Fruit fly (Drosophila melanogaster): ENCODE measurements around the gene CG42594.
A peak's percentile ranks its signal among the peaks of the same experiment; 100 is the strongest.

CG42594 gene

DNA sequence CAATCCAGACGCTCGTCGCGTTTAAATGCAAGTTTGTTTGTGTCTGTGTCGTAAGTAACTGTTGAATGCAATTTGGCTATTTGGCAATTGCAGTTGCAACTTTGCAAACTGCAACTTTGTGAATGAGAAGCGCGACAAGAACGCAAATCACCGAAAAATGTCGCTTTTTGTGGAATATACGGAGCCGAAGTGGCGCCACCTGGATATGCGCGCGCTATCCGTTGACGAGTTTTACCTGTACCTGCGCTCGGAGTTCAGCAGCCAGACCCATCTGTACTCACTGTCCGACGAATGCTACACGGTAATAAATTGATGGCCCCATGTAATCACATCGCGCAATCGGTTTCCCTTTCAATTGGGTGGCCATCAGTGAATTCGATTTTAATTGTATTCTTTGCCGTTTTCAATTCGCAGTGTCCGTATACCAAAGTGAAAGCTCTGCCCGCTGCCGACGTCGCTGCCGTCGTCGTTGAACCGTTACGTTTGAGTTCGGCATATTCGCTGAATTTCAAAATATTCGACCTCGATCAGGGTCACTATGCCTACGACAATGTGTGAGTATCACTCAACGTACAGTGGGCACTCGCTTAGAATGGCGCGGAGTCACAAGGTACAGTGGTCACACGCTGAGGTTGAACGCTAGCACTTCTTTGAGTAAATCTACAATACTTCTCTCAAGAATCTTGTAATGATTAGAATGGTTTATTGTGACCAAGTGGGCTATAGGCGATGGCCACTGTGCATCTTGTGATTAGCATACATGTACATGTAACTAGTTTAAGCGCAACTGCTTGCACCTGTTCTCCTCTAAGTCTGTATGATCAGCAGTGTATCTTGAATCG lies 78.6 kb downstream of the CG42594 start (continued):
- TF ChIP-seq Doc2 (GFP tag; IDR thresholded peaks at IDR 0.05) (peak; percentile 69), Adf1 (GFP tag; IDR thresholded peaks at IDR 0.05) (peak; percentile 71), CG9727 (GFP tag; optimal IDR thresholded peaks at IDR 0.05) (peak; percentile 55), CG9437 (GFP tag; optimal IDR thresholded peaks at IDR 0.05) (peak; percentile 71), CG1602 (GFP tag; optimal IDR thresholded peaks at IDR 0.05) (peak; percentile 70), Dfd (GFP tag; optimal IDR thresholded peaks at IDR 0.05) (no peak), dm (GFP tag; optimal IDR thresholded peaks at IDR 0.05) (peak; percentile 68), CG14050 (GFP tag; IDR thresholded peaks at IDR 0.05) (peak; percentile 74), Dek (tag; optimal IDR thresholded peaks at IDR 0.05) (peak; percentile 70), CG18764 (GFP tag; optimal IDR thresholded peaks at IDR 0.05) (peak; percentile 55), CG17186 (GFP tag; optimal IDR thresholded peaks at IDR 0.05) (no peak), CG9817 (tag; optimal IDR thresholded peaks at IDR 0.05) (peak; percentile 83), Awh (GFP tag; IDR thresholded peaks at IDR 0.05) (peak; percentile 63), CG12071 (GFP tag; optimal IDR thresholded peaks at IDR 0.05) (peak; percentile 84), ap (GFP tag; IDR thresholded peaks at IDR 0.05) (peak; percentile 85), nmo (GFP tag; optimal IDR thresholded peaks at IDR 0.05) (peak; percentile 78), shn (GFP tag; optimal IDR thresholded peaks at IDR 0.05) (peak; percentile 78), klu (GFP tag; IDR thresholded peaks at IDR 0.05) (peak; percentile 65), wdn (GFP tag; IDR thresholded peaks at IDR 0.05) (peak; percentile 81), run (tag; optimal IDR thresholded peaks at IDR 0.05) (peak; percentile 38), Poxn (GFP tag; IDR thresholded peaks at IDR 0.05) (peak; percentile 55; the same call in 1 of the 2 replicates), D (optimal IDR thresholded peaks at IDR 0.05) (no peak), D (GFP tag; optimal IDR thresholded peaks at IDR 0.05) (peak; percentile 56), CG4820 (GFP tag; optimal IDR thresholded peaks at IDR 0.05) (peak; percentile 74), Doc3 (GFP tag; IDR thresholded peaks at IDR 0.05; ENCODE audit: partially characterized antibody) (no peak), Gsc (GFP tag; IDR thresholded peaks at IDR 0.05) (peak; percentile 74), Atf3 (GFP tag; optimal IDR thresholded peaks at IDR 0.05) (peak; percentile 69), Bteb2 (GFP tag; optimal IDR thresholded peaks at IDR 0.05) (peak; percentile 74), CG4282 (GFP tag; optimal IDR thresholded peaks at IDR 0.05) (peak; percentile 66), exex (tag; optimal IDR thresholded peaks at IDR 0.05) (peak; percentile 38), CG4730 (GFP tag; IDR thresholded peaks at IDR 0.05) (peak; percentile 86), vvl (GFP tag; IDR thresholded peaks at IDR 0.05) (peak; percentile 92), H2.0 (GFP tag; IDR thresholded peaks at IDR 0.05) (peak; percentile 89), cg (GFP tag; optimal IDR thresholded peaks at IDR 0.05) (no peak), gro (GFP tag; optimal IDR thresholded peaks at IDR 0.05) (peak; percentile 79), Rx (GFP tag; IDR thresholded peaks at IDR 0.05) (peak; percentile 83), CG9876 (GFP tag; optimal IDR thresholded peaks at IDR 0.05) (peak; percentile 80), vfl (GFP tag; optimal IDR thresholded peaks at IDR 0.05) (peak; percentile 21), MBD-R2 (GFP tag; IDR thresholded peaks at IDR 0.05) (peak; percentile 54; the same call in 1 of the 2 replicates), CG1233 (GFP tag; optimal IDR thresholded peaks at IDR 0.05) (peak; percentile 48), fru (optimal IDR thresholded peaks at IDR 0.05) (no peak), Elba2 (GFP tag; optimal IDR thresholded peaks at IDR 0.05) (no peak), Jarid2 (GFP tag; optimal IDR thresholded peaks at IDR 0.05) (peak; percentile 17), nau (GFP tag; optimal IDR thresholded peaks at IDR 0.05) (no peak), CG6175 (GFP tag; IDR thresholded peaks at IDR 0.05) (peak; percentile 77; the same call in 2 of the 3 replicates), CG6654 (GFP tag; optimal IDR thresholded peaks at IDR 0.05) (peak; percentile 44), CG16779 (GFP tag; IDR thresholded peaks at IDR 0.05) (peak; percentile 84), CG1024 (GFP tag; IDR thresholded peaks at IDR 0.05) (peak; percentile 69; the same call in 1 of the 2 replicates), CG5953 (GFP tag; IDR thresholded peaks at IDR 0.05) (peak; percentile 73), CG1647 (GFP tag; optimal IDR thresholded peaks at IDR 0.05) (peak; percentile 74), NK7.1 (GFP tag; optimal IDR thresholded peaks at IDR 0.05) (peak; percentile 65)

All from whole organism, embryonic.